Worm (Caenorhabditis elegans): ENCODE results near the gene C50H2.5.

C50H2.5 gene

ce11 chrV:9943039-9943438, 24.5 kb downstream of the C50H2.5 start, which contains the start of gene fipr-12:
Gene fipr-12 (plus strand): TSS chrV:9943339.
- TF ChIP-seq egrh-3 (GFP tag; IDR thresholded peaks at IDR 0.05) (no peak), F23B12.7 (tag; optimal IDR thresholded peaks at IDR 0.05; ENCODE audit: insufficient read depth) (no peak), ceh-40 (GFP tag; IDR thresholded peaks at IDR 0.05) (no peak), nhr-120 (GFP tag; IDR thresholded peaks at IDR 0.05) (no peak), mel-28 (tag; optimal IDR thresholded peaks at IDR 0.05; ENCODE audit: borderline replicate concordance) (no peak), ceh-58 (GFP tag; IDR thresholded peaks at IDR 0.05) (no peak), ama-1 (optimal IDR thresholded peaks at IDR 0.05) (no peak), ama-1 (GFP tag; optimal IDR thresholded peaks at IDR 0.05) (no peak), fkh-3 (tag; optimal IDR thresholded peaks at IDR 0.05) (no peak), lir-1 (GFP tag; conservative IDR thresholded peaks at IDR 0.05) (no peak), ZK185.1 (tag; optimal IDR thresholded peaks at IDR 0.05; ENCODE audit: poor library complexity, severe bottlenecking) (no peak), ets-4 (GFP tag; optimal IDR thresholded peaks at IDR 0.05) (no peak), hrde-1 (tag; optimal IDR thresholded peaks at IDR 0.05; ENCODE audit: borderline replicate concordance) (no peak), Y95B8A.8 (GFP tag; IDR thresholded peaks at IDR 0.05) (no peak), zfh-2 (GFP tag; conservative IDR thresholded peaks at IDR 0.05) (no peak), cebp-1 (GFP tag; IDR thresholded peaks at IDR 0.05) (no peak), cebp-1 (tag; optimal IDR thresholded peaks at IDR 0.05) (no peak), aptf-2 (GFP tag; conservative IDR thresholded peaks at IDR 0.05) (no peak), egl-44 (GFP tag; IDR thresholded peaks at IDR 0.05) (no peak), ceh-100 (GFP tag; IDR thresholded peaks at IDR 0.05) (no peak), sptf-2 (GFP tag; optimal IDR thresholded peaks at IDR 0.05) (no peak)

- TF ChIP-seq let-526 (GFP tag; IDR thresholded peaks at IDR 0.05) (no peak), mcd-1 (GFP tag; IDR thresholded peaks at IDR 0.05) (no peak), rpc-1 (optimal IDR thresholded peaks at IDR 0.05) (no peak), rpc-1 (tag; optimal IDR thresholded peaks at IDR 0.05) (no peak), C06A6.2 (GFP tag; conservative IDR thresholded peaks at IDR 0.05) (no peak), snpc-4 (GFP tag; optimal IDR thresholded peaks at IDR 0.05) (no peak), snpc-4 (tag; optimal IDR thresholded peaks at IDR 0.05) (no peak), ets-4 (GFP tag; optimal IDR thresholded peaks at IDR 0.05) (no peak), lin-54 (GFP tag; optimal IDR thresholded peaks at IDR 0.05) (no peak), hrde-1 (tag; optimal IDR thresholded peaks at IDR 0.05; ENCODE audit: borderline replicate concordance) (no peak), zfh-2 (GFP tag; conservative IDR thresholded peaks at IDR 0.05) (no peak), K12H6.12 (tag; optimal IDR thresholded peaks at IDR 0.05) (no peak), hlh-26 (GFP tag; conservative IDR thresholded peaks at IDR 0.05) (no peak), lir-1 (GFP tag; conservative IDR thresholded peaks at IDR 0.05) (no peak), mes-4 (tag; optimal IDR thresholded peaks at IDR 0.05) (no peak), F57C9.4 (tag; optimal IDR thresholded peaks at IDR 0.05) (no peak), dox-1 (GFP tag; IDR thresholded peaks at IDR 0.05) (no peak), snpc-1.3 (tag; optimal IDR thresholded peaks at IDR 0.05; ENCODE audit: insufficient read depth) (no peak), Y53G8AR.9 (GFP tag; conservative IDR thresholded peaks at IDR 0.05) (no peak), F33H1.4 (GFP tag; IDR thresholded peaks at IDR 0.05) (no peak), Y95B8A.8 (GFP tag; IDR thresholded peaks at IDR 0.05) (no peak), mxl-1 (tag; optimal IDR thresholded peaks at IDR 0.05) (no peak)
Measured at ce11 chrV:9944093-9944492, 25.6 kb downstream of the C50H2.5 start, which contains the start of gene sre-28. Gene sre-28 (plus strand): TSS chrV:9944393.

- no peak for TF ChIP-seq ZK185.1 (tag; optimal IDR thresholded peaks at IDR 0.05; ENCODE audit: poor library complexity, severe bottlenecking)
- no peak for TF ChIP-seq Y56A3A.18 (GFP tag; IDR thresholded peaks at IDR 0.05)
- no peak for TF ChIP-seq nfyb-1 (GFP tag; IDR thresholded peaks at IDR 0.05)
- no peak for TF ChIP-seq F52B5.7 (tag; optimal IDR thresholded peaks at IDR 0.05)
- no peak for TF ChIP-seq sdz-38 (tag; optimal IDR thresholded peaks at IDR 0.05)
- no peak for TF ChIP-seq nhr-27 (tag; optimal IDR thresholded peaks at IDR 0.05)
- no peak for TF ChIP-seq akir-1 (GFP tag; optimal IDR thresholded peaks at IDR 0.05)
- no peak for TF ChIP-seq him-1 (tag; optimal IDR thresholded peaks at IDR 0.05)
- TF ChIP-seq F37B4.10 (GFP tag; IDR thresholded peaks at IDR 0.05) = no peak
- no peak for TF ChIP-seq dpff-1 (tag; optimal IDR thresholded peaks at IDR 0.05)
- no peak for TF ChIP-seq attf-3 (GFP tag; conservative IDR thresholded peaks at IDR 0.05)
- TF ChIP-seq cebp-1 (GFP tag; IDR thresholded peaks at IDR 0.05) = no peak
- TF ChIP-seq cebp-1 (tag; optimal IDR thresholded peaks at IDR 0.05) = no peak
- no peak for TF ChIP-seq ekl-4 (GFP tag; IDR thresholded peaks at IDR 0.05)
Measured at ce11 chrV:9948840-9949239, 30.3 kb downstream of the C50H2.5 start, which contains the start of gene nlp-58. Gene nlp-58 (minus strand): TSS chrV:9948940.
